Fruit fly (Drosophila melanogaster): ENCODE measurements around the gene CG15059.

dm6 chrX:18297905-18298630, 38.8 kb upstream of the CG15059 start:
- no peak for TF ChIP-seq Myc (optimal IDR thresholded peaks at IDR 0.05)
- no peak for TF ChIP-seq ttk (optimal IDR thresholded peaks at IDR 0.05)
- no peak for TF ChIP-seq h (optimal IDR thresholded peaks at IDR 0.05)
- no peak for TF ChIP-seq insv (optimal IDR thresholded peaks at IDR 0.05)
- no peak for TF ChIP-seq psq (optimal IDR thresholded peaks at IDR 0.05)

All from Kc167 (cell line).